Worm (Caenorhabditis elegans) whole organism, L4/young adult: ENCODE results near the gene F13H10.8.

Experiments used
- W03F9.2 ChIP-seq: fragments of 150-350 bp; optimal IDR thresholded peaks from 2 replicates; lab custom pipeline; 2014; ENCODE audit warnings: missing biosample characterization, missing genetic modification characterization
- dao-5 ChIP-seq: sonication (generic microtip); optimal IDR thresholded peaks from 2 replicates; lab custom pipeline; 2016; ENCODE audit warnings: missing genotype, missing genetic modification characterization, moderate library complexity, missing compliant biosample characterization
- him-1 ChIP-seq: sonication (generic microtip); optimal IDR thresholded peaks from 2 replicates; lab custom pipeline; 2016; ENCODE audit warnings: missing genotype, missing genetic modification reagents, missing genetic modification characterization, missing compliant biosample characterization

- no peak for TF ChIP-seq him-1 (tag; lab: Kevin White, UChicago)
- no peak for TF ChIP-seq W03F9.2
- no peak for TF ChIP-seq dao-5
Measured at ce11 chrIV:10985568-10986035, 34.7 kb upstream of the F13H10.8 start, which contains the start of gene cyb-2.1.
